Fruit fly (Drosophila melanogaster) whole organism, embryonic: ENCODE results near the gene klar.

ENCODE experiments used
- Blimp-1 ChIP-seq: fragments of 200-800 bp; sonication (Bioruptor generic); optimal IDR thresholded peaks from 3 replicates; lab custom pipeline; 2018; ENCODE audit warnings: missing biosample characterization, missing genetic modification characterization, mild to moderate bottlenecking, moderate library complexity, missing genetic modification reagents
- BtbVII ChIP-seq: fragments of 200-800 bp; sonication (Bioruptor generic); optimal IDR thresholded peaks from 3 replicates; lab custom pipeline; 2017; ENCODE audit warnings: missing biosample characterization, mild to moderate bottlenecking, missing genetic modification characterization
- CG11085 ChIP-seq: fragments of 200-800 bp; sonication (Bioruptor generic); IDR thresholded peaks from 2 replicates; pipeline ENCODE4 v1.3.6; 2022; ENCODE audit warnings: missing biosample characterization, missing genetic modification characterization
- CG11456 ChIP-seq: fragments of 200-800 bp; sonication (Bioruptor generic); IDR thresholded peaks from 3 replicates; pipeline ENCODE4 v1.3.6; 2022; ENCODE audit warnings: missing biosample characterization, missing genetic modification characterization
- CG11723 ChIP-seq: fragments of 200-800 bp; sonication (Bioruptor generic); optimal IDR thresholded peaks from 2 replicates; lab custom pipeline; 2017; ENCODE audit warnings: missing biosample characterization, mild to moderate bottlenecking, missing genetic modification characterization
- CG1233 ChIP-seq: fragments of 200-800 bp; sonication (Bioruptor generic); optimal IDR thresholded peaks from 4 replicates; lab custom pipeline; 2018; ENCODE audit warnings: missing biosample characterization, mild to moderate bottlenecking, missing genetic modification characterization
- CG13296 ChIP-seq: fragments of 200-800 bp; sonication (Bioruptor generic); optimal IDR thresholded peaks from 3 replicates; lab custom pipeline; 2018; ENCODE audit warnings: missing biosample characterization, mild to moderate bottlenecking, missing genetic modification characterization
- CG14441 ChIP-seq: fragments of 200-800 bp; sonication (Bioruptor generic); IDR thresholded peaks from 2 replicates; pipeline ENCODE4 v1.3.6; 2022; ENCODE audit warnings: missing biosample characterization, missing genetic modification characterization
- CG17802 ChIP-seq: fragments of 200-800 bp; sonication (Bioruptor generic); optimal IDR thresholded peaks from 2 replicates; lab custom pipeline; 2018; ENCODE audit warnings: missing biosample characterization, mild to moderate bottlenecking, missing genetic modification characterization, moderate library complexity
- CG17912 ChIP-seq: fragments of 200-800 bp; sonication (Bioruptor generic); optimal IDR thresholded peaks from 2 replicates; lab custom pipeline; 2018; ENCODE audit warnings: missing biosample characterization, mild to moderate bottlenecking, missing genetic modification characterization
- CG18476 ChIP-seq: fragments of 200-800 bp; sonication (Bioruptor generic); optimal IDR thresholded peaks from 2 replicates; lab custom pipeline; 2016; ENCODE audit warnings: missing biosample characterization, mild to moderate bottlenecking, missing genetic modification characterization
- CG2116 ChIP-seq: fragments of 200-800 bp; sonication (Bioruptor generic); optimal IDR thresholded peaks from 3 replicates; lab custom pipeline; 2018; ENCODE audit warnings: missing biosample characterization, mild to moderate bottlenecking, missing genetic modification characterization
- CG30431 ChIP-seq: fragments of 200-800 bp; sonication (Bioruptor generic); optimal IDR thresholded peaks from 2 replicates; lab custom pipeline; 2017; ENCODE audit warnings: missing biosample characterization, missing genetic modification characterization
- CG3163 ChIP-seq: fragments of 200-800 bp; sonication (Bioruptor generic); optimal IDR thresholded peaks from 3 replicates; lab custom pipeline; 2016; ENCODE audit warnings: missing biosample characterization, missing genetic modification characterization
- CG32772 ChIP-seq: fragments of 200-800 bp; sonication (Bioruptor generic); IDR thresholded peaks from 2 replicates; pipeline ENCODE4 v1.3.6; 2022; ENCODE audit warnings: missing biosample characterization, missing genetic modification characterization
- CG33213 ChIP-seq: fragments of 200-800 bp; sonication (Bioruptor generic); optimal IDR thresholded peaks from 3 replicates; lab custom pipeline; 2016; ENCODE audit warnings: missing biosample characterization, missing genetic modification characterization
- CG3726 ChIP-seq: fragments of 200-800 bp; sonication (Bioruptor generic); IDR thresholded peaks from 3 replicates; pipeline ENCODE4, ENCODE4 v1.3.6; 2022; ENCODE audit warnings: missing biosample characterization, missing genetic modification characterization
- CG7839 ChIP-seq: fragments of 200-800 bp; sonication (Bioruptor generic); optimal IDR thresholded peaks from 3 replicates; lab custom pipeline; 2018; ENCODE audit warnings: missing biosample characterization, mild to moderate bottlenecking, missing genetic modification characterization, moderate library complexity
- CG8765 ChIP-seq: fragments of 200-800 bp; sonication (Bioruptor generic); IDR thresholded peaks from 2 replicates; pipeline ENCODE4 v1.3.6; 2022; ENCODE audit warnings: missing biosample characterization, missing genetic modification characterization
- D19A ChIP-seq: fragments of 200-800 bp; optimal IDR thresholded peaks from 3 replicates; lab custom pipeline; 2019; ENCODE audit warnings: missing biosample characterization, mild to moderate bottlenecking, missing genetic modification characterization, moderate library complexity
- Dll ChIP-seq: fragments of 200-800 bp; sonication (Bioruptor generic); IDR thresholded peaks from 4 replicates; pipeline ENCODE4 v1.3.6; 2022; ENCODE audit warnings: missing biosample characterization, missing genetic modification characterization; ENCODE audit not compliant: partially characterized antibody
- E2f1 ChIP-seq: fragments of 200-800 bp; sonication (Bioruptor generic); IDR thresholded peaks from 2 replicates; pipeline ENCODE4 v1.3.6; 2022; ENCODE audit warnings: missing biosample characterization, missing genetic modification characterization
- Fer2 ChIP-seq: fragments of 200-800 bp; sonication (Bioruptor generic); optimal IDR thresholded peaks from 2 replicates; lab custom pipeline; 2018; ENCODE audit warnings: missing biosample characterization, mild to moderate bottlenecking, missing genetic modification characterization, moderate library complexity
- MESR4 ChIP-seq: fragments of 200-800 bp; sonication (Bioruptor generic); optimal IDR thresholded peaks from 2 replicates; lab custom pipeline; 2018; ENCODE audit warnings: missing biosample characterization, mild to moderate bottlenecking, missing genetic modification characterization, moderate library complexity
- Mrtf ChIP-seq: fragments of 200-800 bp; sonication (Bioruptor generic); IDR thresholded peaks from 3 replicates; pipeline ENCODE4 v1.3.6; 2022; ENCODE audit warnings: missing biosample characterization, missing genetic modification characterization
- Myb ChIP-seq: fragments of 200-800 bp; sonication (Bioruptor generic); optimal IDR thresholded peaks from 2 replicates; lab custom pipeline; 2016; ENCODE audit warnings: missing biosample characterization, missing genetic modification characterization
- NC2α ChIP-seq: fragments of 200-800 bp; sonication (Bioruptor generic); optimal IDR thresholded peaks from 2 replicates; lab custom pipeline; 2016; ENCODE audit warnings: missing biosample characterization, missing genetic modification characterization
- Optix ChIP-seq: fragments of 200-800 bp; sonication (Bioruptor generic); IDR thresholded peaks from 3 replicates; pipeline ENCODE4 v1.3.6; 2022; ENCODE audit warnings: missing biosample characterization, missing genetic modification characterization
- Poxn ChIP-seq: fragments of 200-800 bp; sonication (Bioruptor generic); IDR thresholded peaks from 2 replicates; pipeline ENCODE4 v1.3.6; 2022; ENCODE audit warnings: missing biosample characterization, missing genetic modification characterization
- Ssrp ChIP-seq: fragments of 200-800 bp; sonication (Bioruptor generic); optimal IDR thresholded peaks from 2 replicates; lab custom pipeline; 2018; ENCODE audit warnings: missing biosample characterization, mild to moderate bottlenecking, missing genetic modification characterization, moderate library complexity
- Tbp ChIP-seq: fragments of >200 bp; optimal IDR thresholded peaks from 2 replicates; lab custom pipeline; 2018; ENCODE audit warnings: missing biosample characterization, missing genetic modification characterization
- Vsx1 ChIP-seq: fragments of 200-800 bp; sonication (Bioruptor generic); optimal IDR thresholded peaks from 2 replicates; lab custom pipeline; 2017; ENCODE audit warnings: missing biosample characterization, mild to moderate bottlenecking, missing genetic modification characterization, missing genetic modification reagents
- ato ChIP-seq: fragments of 200-800 bp; sonication (Bioruptor generic); IDR thresholded peaks from 2 replicates; pipeline ENCODE4 v1.3.6; 2022; ENCODE audit warnings: missing biosample characterization, missing genetic modification characterization; ENCODE audit not compliant: partially characterized antibody
- az2 ChIP-seq: fragments of 200-800 bp; sonication (Bioruptor generic); optimal IDR thresholded peaks from 3 replicates; lab custom pipeline; 2016; ENCODE audit warnings: missing biosample characterization, missing genetic modification characterization
- disco-r ChIP-seq: fragments of 200-800 bp; sonication (Bioruptor generic); optimal IDR thresholded peaks from 2 replicates; lab custom pipeline; 2016; ENCODE audit warnings: missing biosample characterization, missing genetic modification characterization
- exex ChIP-seq: fragments of 200-800 bp; sonication (Bioruptor generic); optimal IDR thresholded peaks from 4 replicates; lab custom pipeline; 2018; ENCODE audit warnings: missing biosample characterization, mild to moderate bottlenecking, missing genetic modification characterization, moderate library complexity
- eyg ChIP-seq: fragments of 200-800 bp; sonication (Bioruptor generic); optimal IDR thresholded peaks from 3 replicates; lab custom pipeline; 2016; ENCODE audit warnings: missing biosample characterization, missing genetic modification characterization
- fu2 ChIP-seq: fragments of 200-800 bp; sonication (Bioruptor generic); optimal IDR thresholded peaks from 2 replicates; lab custom pipeline; 2016; ENCODE audit warnings: missing biosample characterization, missing genetic modification characterization
- ind ChIP-seq: fragments of 200-800 bp; sonication (Bioruptor generic); optimal IDR thresholded peaks from 3 replicates; lab custom pipeline; 2016; ENCODE audit warnings: missing biosample characterization, missing genetic modification characterization
- kni ChIP-seq: fragments of 200-800 bp; sonication (Bioruptor generic); optimal IDR thresholded peaks from 3 replicates; lab custom pipeline; 2017; ENCODE audit warnings: mild to moderate bottlenecking, missing biosample characterization, missing genetic modification reagents, missing genetic modification characterization
- psq ChIP-seq: fragments of 200-800 bp; sonication (Bioruptor generic); optimal IDR thresholded peaks from 2 replicates; lab custom pipeline; 2017; ENCODE audit warnings: missing biosample characterization, missing genetic modification characterization
- run ChIP-seq: fragments of 200-800 bp; sonication (Bioruptor generic); optimal IDR thresholded peaks from 3 replicates; lab custom pipeline; 2018; ENCODE audit warnings: missing biosample characterization, mild to moderate bottlenecking, missing genetic modification characterization
- ssp ChIP-seq: fragments of 200-800 bp; sonication (Bioruptor generic); IDR thresholded peaks from 2 replicates; pipeline ENCODE4 v1.3.6; 2022; ENCODE audit warnings: missing biosample characterization, missing genetic modification characterization
- stc ChIP-seq: fragments of 200-800 bp; sonication (Bioruptor generic); IDR thresholded peaks from 2 replicates; pipeline ENCODE4 v1.3.6; 2022; ENCODE audit warnings: missing biosample characterization, missing genetic modification characterization
- tgo ChIP-seq: fragments of 200-800 bp; sonication (Bioruptor generic); IDR thresholded peaks from 3 replicates; pipeline ENCODE4 v1.3.6; 2022; ENCODE audit warnings: missing biosample characterization, missing genetic modification characterization
- toy ChIP-seq: fragments of 200-800 bp; sonication (Bioruptor generic); IDR thresholded peaks from 2 replicates; pipeline ENCODE4 v1.3.6; 2022; ENCODE audit warnings: missing biosample characterization, missing genetic modification characterization
- vvl ChIP-seq: fragments of 200-800 bp; sonication (Bioruptor generic); IDR thresholded peaks from 2 replicates; pipeline ENCODE4 v1.3.6; 2022; ENCODE audit warnings: missing biosample characterization, missing genetic modification characterization
- zen2 ChIP-seq: fragments of 200-800 bp; sonication (Bioruptor generic); IDR thresholded peaks from 3 replicates; pipeline ENCODE4 v1.3.6; 2022; ENCODE audit warnings: missing biosample characterization, missing genetic modification characterization; ENCODE audit not compliant: partially characterized antibody
- zfh2 ChIP-seq: fragments of 200-800 bp; sonication (Bioruptor generic); optimal IDR thresholded peaks from 2 replicates; lab custom pipeline; 2016; ENCODE audit warnings: missing biosample characterization, missing genetic modification characterization

klar gene

dm6 chr3L:546819-547441, 6.5 kb upstream of the klar start (continued):
- TF ChIP-seq fu2 (GFP tag; lab: Kevin White, UChicago): peak; percentile 91
- no peak for TF ChIP-seq CG3726
- TF ChIP-seq exex: peak; percentile 49
- peak; percentile 82 for TF ChIP-seq ind (GFP tag; lab: Kevin White, UChicago)
- peak; percentile 58 for TF ChIP-seq az2 (GFP tag; lab: Kevin White, UChicago)
- peak; percentile 81 for TF ChIP-seq E2f1 (GFP tag; lab: Robert Waterston, UW)
- TF ChIP-seq CG11085 (GFP tag; lab: Robert Waterston, UW): peak; percentile 90
- TF ChIP-seq CG14441: peak; percentile 88
- peak; percentile 49 for TF ChIP-seq CG3163
- TF ChIP-seq Fer2 (tag; lab: Kevin White, UChicago): peak; percentile 60
- TF ChIP-seq Optix: peak; percentile 61; the same call in 2 of the 3 replicates
- TF ChIP-seq CG13296 (GFP tag; lab: Kevin White, UChicago): peak; percentile 34
- TF ChIP-seq run (tag; lab: Kevin White, UChicago): no peak
- no peak for TF ChIP-seq CG17912 (GFP tag; lab: Kevin White, UChicago)
- peak; percentile 52 for TF ChIP-seq Vsx1
- peak; percentile 74 for TF ChIP-seq CG32772 (GFP tag; lab: Robert Waterston, UW)
- peak; percentile 46 for TF ChIP-seq Ssrp (tag; lab: Kevin White, UChicago)
- TF ChIP-seq CG18476 (GFP tag; lab: Kevin White, UChicago): peak; percentile 16
- no peak for TF ChIP-seq Tbp (GFP tag; lab: Kevin White, UChicago)
- TF ChIP-seq tgo (GFP tag; lab: Robert Waterston, UW): peak; percentile 79
- peak; percentile 69 for TF ChIP-seq disco-r (GFP tag; lab: Kevin White, UChicago)
- TF ChIP-seq CG7839 (tag; lab: Kevin White, UChicago): peak; percentile 85
- peak; percentile 76 for TF ChIP-seq eyg (GFP tag; lab: Kevin White, UChicago)
- peak; percentile 67 for TF ChIP-seq toy
- TF ChIP-seq CG2116 (GFP tag; lab: Kevin White, UChicago): peak; percentile 2
- peak; percentile 34 for TF ChIP-seq CG1233 (GFP tag; lab: Kevin White, UChicago)
- peak; percentile 92 for TF ChIP-seq vvl (GFP tag; lab: Robert Waterston, UW)
- peak; percentile 70 for TF ChIP-seq stc (GFP tag; lab: Robert Waterston, UW)
- peak; percentile 20 for TF ChIP-seq NC2α (GFP tag; lab: Kevin White, UChicago)
- TF ChIP-seq CG17802 (tag; lab: Kevin White, UChicago): no peak
- peak; percentile 97 for TF ChIP-seq zfh2 (GFP tag; lab: Kevin White, UChicago)
- TF ChIP-seq Myb (GFP tag; lab: Kevin White, UChicago): peak; percentile 71
- TF ChIP-seq zen2 (GFP tag; lab: Robert Waterston, UW): no peak
- TF ChIP-seq MESR4: no peak
- TF ChIP-seq Mrtf (GFP tag; lab: Robert Waterston, UW): peak; percentile 70; the same call in 2 of the 3 replicates
- peak; percentile 20 for TF ChIP-seq D19A (tag; lab: Kevin White, UChicago)
- TF ChIP-seq Dll (GFP tag; lab: Robert Waterston, UW): no peak
- TF ChIP-seq CG11456 (GFP tag; lab: Robert Waterston, UW): peak; percentile 93
- TF ChIP-seq ato: no peak
- peak; percentile 8 for TF ChIP-seq CG30431
- TF ChIP-seq Blimp-1 (GFP tag; lab: Kevin White, UChicago): no peak
- TF ChIP-seq CG33213 (GFP tag; lab: Kevin White, UChicago): peak; percentile 67
- TF ChIP-seq kni (GFP tag; lab: Kevin White, UChicago): no peak
- peak; percentile 72; the same call in 1 of the 2 replicates for TF ChIP-seq CG8765 (GFP tag; lab: Robert Waterston, UW)
- TF ChIP-seq CG11723 (GFP tag; lab: Kevin White, UChicago): peak; percentile 48
- TF ChIP-seq BtbVII (GFP tag; lab: Kevin White, UChicago): peak; percentile 87
- TF ChIP-seq psq (GFP tag; lab: Kevin White, UChicago): peak; percentile 14
- peak; percentile 38; the same call in 1 of the 2 replicates for TF ChIP-seq ssp (GFP tag; lab: Robert Waterston, UW)
- TF ChIP-seq Poxn (GFP tag; lab: Robert Waterston, UW): peak; percentile 86
